Fruit fly (Drosophila melanogaster) whole organism, embryonic: ENCODE results near the gene CG17349.

Source experiments
- Ada2b ChIP-seq: fragments of 200-800 bp; sonication (Bioruptor generic); IDR thresholded peaks from 2 replicates; pipeline ENCODE4 v1.3.6; 2022; ENCODE audit warnings: missing biosample characterization, missing genetic modification characterization
- Asciz ChIP-seq: fragments of 200-800 bp; sonication (Bioruptor generic); optimal IDR thresholded peaks from 2 replicates; lab custom pipeline; 2017; ENCODE audit warnings: missing biosample characterization, mild to moderate bottlenecking, missing genetic modification characterization, missing genetic modification reagents
- BEAF-32 ChIP-seq: fragments of 200-800 bp; sonication (Bioruptor generic); optimal IDR thresholded peaks from 3 replicates; lab custom pipeline; 2017; ENCODE audit warnings: missing biosample characterization, missing genetic modification characterization, mild to moderate bottlenecking, moderate library complexity, missing genetic modification reagents
- BtbVII ChIP-seq: fragments of 200-800 bp; sonication (Bioruptor generic); optimal IDR thresholded peaks from 3 replicates; lab custom pipeline; 2017; ENCODE audit warnings: missing biosample characterization, mild to moderate bottlenecking, missing genetic modification characterization
- CG10274 ChIP-seq: fragments of 200-800 bp; sonication (Bioruptor generic); optimal IDR thresholded peaks from 3 replicates; lab custom pipeline; 2017; ENCODE audit warnings: missing biosample characterization, mild to moderate bottlenecking, missing genetic modification characterization
- CG10654 ChIP-seq: fragments of 200-800 bp; sonication (Bioruptor generic); optimal IDR thresholded peaks from 2 replicates; lab custom pipeline; 2016; ENCODE audit warnings: missing biosample characterization, missing genetic modification characterization
- CG1233 ChIP-seq: fragments of 200-800 bp; sonication (Bioruptor generic); optimal IDR thresholded peaks from 4 replicates; lab custom pipeline; 2018; ENCODE audit warnings: missing biosample characterization, mild to moderate bottlenecking, missing genetic modification characterization
- CG12659 ChIP-seq: fragments of 200-800 bp; sonication (Bioruptor generic); optimal IDR thresholded peaks from 3 replicates; lab custom pipeline; 2017; ENCODE audit warnings: mild to moderate bottlenecking, missing biosample characterization, missing genetic modification reagents, missing genetic modification characterization
- CG14710 ChIP-seq: fragments of 200-800 bp; sonication (Bioruptor generic); optimal IDR thresholded peaks from 3 replicates; lab custom pipeline; 2019; ENCODE audit warnings: missing biosample characterization, mild to moderate bottlenecking, missing genetic modification characterization, moderate library complexity
- CG15011 ChIP-seq: fragments of 200-800 bp; sonication (Bioruptor generic); optimal IDR thresholded peaks from 3 replicates; lab custom pipeline; 2018; ENCODE audit warnings: missing biosample characterization, mild to moderate bottlenecking, missing genetic modification characterization
- CG15073 ChIP-seq: fragments of 200-800 bp; sonication (Bioruptor generic); optimal IDR thresholded peaks from 2 replicates; lab custom pipeline; 2016; ENCODE audit warnings: missing biosample characterization, missing genetic modification characterization
- CG1529 ChIP-seq: fragments of 200-800 bp; sonication (Bioruptor generic); optimal IDR thresholded peaks from 3 replicates; lab custom pipeline; 2018; ENCODE audit warnings: missing biosample characterization, missing genetic modification characterization
- CG1792 ChIP-seq: fragments of 200-800 bp; sonication (Bioruptor generic); optimal IDR thresholded peaks from 2 replicates; lab custom pipeline; 2016; ENCODE audit warnings: missing biosample characterization, missing genetic modification characterization
- CG18476 ChIP-seq: fragments of 200-800 bp; sonication (Bioruptor generic); optimal IDR thresholded peaks from 2 replicates; lab custom pipeline; 2016; ENCODE audit warnings: missing biosample characterization, mild to moderate bottlenecking, missing genetic modification characterization
- CG2202 ChIP-seq: fragments of 200-800 bp; sonication (Bioruptor generic); optimal IDR thresholded peaks from 2 replicates; lab custom pipeline; 2018; ENCODE audit warnings: missing biosample characterization, mild to moderate bottlenecking, missing genetic modification characterization
- CG30020 ChIP-seq: fragments of 200-800 bp; optimal IDR thresholded peaks from 2 replicates; lab custom pipeline; 2019; ENCODE audit warnings: missing biosample characterization, mild to moderate bottlenecking, missing genetic modification characterization, moderate library complexity
- CG31388 ChIP-seq: fragments of 200-800 bp; sonication (Bioruptor generic); optimal IDR thresholded peaks from 2 replicates; lab custom pipeline; 2016; ENCODE audit warnings: missing biosample characterization, missing genetic modification characterization
- CG6854 ChIP-seq: fragments of 200-800 bp; sonication (Bioruptor generic); optimal IDR thresholded peaks from 3 replicates; lab custom pipeline; 2017; ENCODE audit warnings: missing biosample characterization, mild to moderate bottlenecking, missing genetic modification characterization
- CG7357 ChIP-seq: fragments of 200-800 bp; sonication (Bioruptor generic); IDR thresholded peaks from 3 replicates; pipeline ENCODE4 v1.3.6; 2022; ENCODE audit warnings: missing biosample characterization, missing genetic modification characterization
- CG7372 ChIP-seq: fragments of 200-800 bp; sonication (Bioruptor generic); IDR thresholded peaks from 2 replicates; pipeline ENCODE4 v1.3.6; 2022; ENCODE audit warnings: missing biosample characterization, missing genetic modification characterization
- CG7745 ChIP-seq: fragments of 200-800 bp; sonication (Bioruptor generic); optimal IDR thresholded peaks from 2 replicates; lab custom pipeline; 2018; ENCODE audit warnings: missing biosample characterization, mild to moderate bottlenecking, missing genetic modification characterization, moderate library complexity
- CG8281 ChIP-seq: fragments of 200-800 bp; sonication (Bioruptor generic); optimal IDR thresholded peaks from 2 replicates; lab custom pipeline; 2018; ENCODE audit warnings: missing biosample characterization, mild to moderate bottlenecking, missing genetic modification characterization, moderate library complexity
- CG9215 ChIP-seq: fragments of 200-800 bp; sonication (Bioruptor generic); IDR thresholded peaks from 2 replicates; pipeline ENCODE4 v1.3.6; 2022; ENCODE audit warnings: missing biosample characterization, missing genetic modification characterization
- CG9727 ChIP-seq: fragments of 200-800 bp; sonication (Bioruptor generic); optimal IDR thresholded peaks from 3 replicates; lab custom pipeline; 2017; ENCODE audit warnings: missing biosample characterization, mild to moderate bottlenecking, missing genetic modification characterization
- E2f2 ChIP-seq: fragments of 200-800 bp; sonication (Bioruptor generic); IDR thresholded peaks from 2 replicates; pipeline ENCODE4 v1.3.6; 2022; ENCODE audit warnings: missing biosample characterization, missing genetic modification characterization
- H15 ChIP-seq: fragments of 200-800 bp; sonication (Bioruptor generic); IDR thresholded peaks from 3 replicates; pipeline ENCODE4 v1.3.6; 2022; ENCODE audit warnings: missing biosample characterization, missing genetic modification characterization
- HmgD ChIP-seq: fragments of 200-800 bp; sonication (Bioruptor generic); optimal IDR thresholded peaks from 3 replicates; lab custom pipeline; 2016; ENCODE audit warnings: missing biosample characterization, missing genetic modification characterization
- Hr3 ChIP-seq: fragments of 200-800 bp; sonication (Bioruptor generic); optimal IDR thresholded peaks from 3 replicates; lab custom pipeline; 2016; ENCODE audit warnings: missing biosample characterization, missing genetic modification characterization
- Hr39 ChIP-seq: fragments of >200 bp; optimal IDR thresholded peaks from 2 replicates; lab custom pipeline; 2017
- MTF-1 ChIP-seq: fragments of 200-800 bp; sonication (Bioruptor generic); optimal IDR thresholded peaks from 2 replicates; lab custom pipeline; 2018; ENCODE audit warnings: missing biosample characterization, mild to moderate bottlenecking, missing genetic modification characterization, borderline replicate concordance
- Mad ChIP-seq: fragments of 200-800 bp; sonication (Bioruptor generic); optimal IDR thresholded peaks from 2 replicates; lab custom pipeline; 2016; ENCODE audit warnings: missing biosample characterization, missing genetic modification characterization
- Myb ChIP-seq: fragments of 200-800 bp; sonication (Bioruptor generic); optimal IDR thresholded peaks from 2 replicates; lab custom pipeline; 2016; ENCODE audit warnings: missing biosample characterization, missing genetic modification characterization
- NfI ChIP-seq: fragments of 200-800 bp; sonication (Bioruptor generic); optimal IDR thresholded peaks from 3 replicates; lab custom pipeline; 2018; ENCODE audit warnings: missing biosample characterization, mild to moderate bottlenecking, missing genetic modification characterization, moderate library complexity
- Sry-β ChIP-seq: fragments of 200-800 bp; sonication (Bioruptor generic); optimal IDR thresholded peaks from 2 replicates; lab custom pipeline; 2018; ENCODE audit warnings: missing biosample characterization, mild to moderate bottlenecking, missing genetic modification characterization, moderate library complexity
- Taf1 ChIP-seq: fragments of 200-800 bp; sonication (Bioruptor generic); IDR thresholded peaks from 2 replicates; pipeline ENCODE4 v1.3.6; 2022; ENCODE audit warnings: missing biosample characterization, missing genetic modification characterization
- YL-1 ChIP-seq: fragments of 200-800 bp; sonication (Bioruptor generic); optimal IDR thresholded peaks from 3 replicates; lab custom pipeline; 2017; ENCODE audit warnings: missing biosample characterization, mild to moderate bottlenecking, missing genetic modification characterization
- abd-A ChIP-seq: fragments of 200-800 bp; sonication (Bioruptor generic); optimal IDR thresholded peaks from 3 replicates; lab custom pipeline; 2019; ENCODE audit warnings: missing biosample characterization, mild to moderate bottlenecking, missing genetic modification characterization, moderate library complexity
- corto ChIP-seq: fragments of 200-800 bp; sonication (Bioruptor generic); optimal IDR thresholded peaks from 2 replicates; lab custom pipeline; 2016; ENCODE audit warnings: missing biosample characterization, mild to moderate bottlenecking, missing genetic modification characterization, moderate library complexity
- croc ChIP-seq: fragments of 200-800 bp; sonication (Bioruptor generic); conservative IDR thresholded peaks from 3 replicates; pipeline ENCODE4 v1.3.6; 2022; ENCODE audit warnings: missing biosample characterization, missing genetic modification characterization
- dan ChIP-seq: fragments of 200-800 bp; sonication (Bioruptor generic); IDR thresholded peaks from 2 replicates; pipeline ENCODE4 v1.3.6; 2022; ENCODE audit warnings: missing biosample characterization, missing genetic modification characterization
- gsb-n ChIP-seq: fragments of 200-800 bp; sonication (Bioruptor generic); optimal IDR thresholded peaks from 3 replicates; lab custom pipeline; 2018; ENCODE audit warnings: missing biosample characterization, mild to moderate bottlenecking, missing genetic modification characterization
- lola ChIP-seq, 3 experiments: fragments of >200 bp in 2 of 3; fragments of 200-800 bp in 1 of 3; sonication (Bioruptor generic) in 1 of 3; optimal IDR thresholded peaks; 2 replicates each; lab custom pipeline; 2017 to 2019; ENCODE audit warnings: missing biosample characterization in 3 of 3, missing genetic modification characterization in 3 of 3, mild to moderate bottlenecking in 1 of 3, moderate library complexity in 1 of 3
- nau ChIP-seq: fragments of 200-800 bp; sonication (Bioruptor generic); optimal IDR thresholded peaks from 3 replicates; lab custom pipeline; 2017; ENCODE audit warnings: missing biosample characterization, mild to moderate bottlenecking, missing genetic modification characterization, missing genetic modification reagents
- oc ChIP-seq: fragments of 200-800 bp; sonication (Bioruptor generic); optimal IDR thresholded peaks from 2 replicates; lab custom pipeline; 2018; ENCODE audit warnings: missing biosample characterization, mild to moderate bottlenecking, missing genetic modification characterization, moderate library complexity
- org-1 ChIP-seq: fragments of 200-800 bp; sonication (Bioruptor generic); optimal IDR thresholded peaks from 2 replicates; lab custom pipeline; 2017; ENCODE audit warnings: missing biosample characterization, missing genetic modification characterization
- pzg ChIP-seq: fragments of 200-800 bp; sonication (Bioruptor generic); optimal IDR thresholded peaks from 3 replicates; lab custom pipeline; 2018; ENCODE audit warnings: missing biosample characterization, mild to moderate bottlenecking, missing genetic modification characterization, moderate library complexity
- seq ChIP-seq: fragments of 200-800 bp; sonication (Bioruptor generic); IDR thresholded peaks from 2 replicates; pipeline ENCODE4 v1.3.6; 2022; ENCODE audit warnings: missing biosample characterization, missing genetic modification characterization
- stwl ChIP-seq: fragments of 200-800 bp; sonication (Bioruptor generic); optimal IDR thresholded peaks from 3 replicates; lab custom pipeline; 2018; ENCODE audit warnings: missing biosample characterization, mild to moderate bottlenecking, missing genetic modification characterization, moderate library complexity
- tup ChIP-seq: fragments of 200-800 bp; sonication (Bioruptor generic); optimal IDR thresholded peaks from 2 replicates; lab custom pipeline; 2016; ENCODE audit warnings: missing biosample characterization, mild to moderate bottlenecking, missing genetic modification characterization, moderate library complexity
- tx ChIP-seq: fragments of 200-800 bp; sonication (Bioruptor generic); optimal IDR thresholded peaks from 2 replicates; lab custom pipeline; 2016; ENCODE audit warnings: missing biosample characterization, missing genetic modification characterization

Gene CG17349

DNA sequence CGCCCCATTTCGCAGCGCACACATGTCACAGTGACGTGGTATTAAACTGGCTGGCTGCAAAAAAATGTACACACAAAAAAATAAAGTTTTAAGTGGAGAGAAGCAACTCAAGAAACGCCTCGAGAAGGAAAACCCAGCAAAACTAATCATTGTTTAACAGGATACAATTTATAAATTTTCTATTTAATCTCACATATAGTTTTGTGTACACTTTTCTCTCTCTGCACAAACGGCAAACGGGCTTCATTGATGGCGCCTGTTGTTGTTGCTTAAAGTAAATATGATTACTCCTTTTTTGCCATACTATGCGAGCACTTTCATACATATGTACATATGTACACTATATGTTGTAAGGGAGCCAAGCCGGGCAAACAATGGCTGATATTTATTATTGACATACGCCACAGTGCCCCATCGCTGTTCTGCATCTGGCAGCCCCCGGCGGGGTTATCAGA is 12.2 kb upstream of the CG17349 start (continued):
- TF ChIP-seq MTF-1, result peak; percentile 47
- no peak; the same call in 2 of the 3 replicates for TF ChIP-seq croc (GFP tag; lab: Robert Waterston, UW)
- TF ChIP-seq Mad (GFP tag; lab: Kevin White, UChicago), result peak; percentile 23
- TF ChIP-seq BEAF-32 (GFP tag; lab: Kevin White, UChicago), result no peak
- TF ChIP-seq Hr3 (GFP tag; lab: Kevin White, UChicago), result peak; percentile 42
- TF ChIP-seq abd-A, result no peak
- peak; percentile 33 for TF ChIP-seq nau (GFP tag; lab: Kevin White, UChicago)
- no peak for TF ChIP-seq CG7357
- TF ChIP-seq CG7372 (GFP tag; lab: Robert Waterston, UW), result no peak
- TF ChIP-seq H15 (GFP tag; lab: Robert Waterston, UW), result peak; percentile 58; the same call in 2 of the 3 replicates
- peak; percentile 35 for TF ChIP-seq CG1529 (GFP tag; lab: Kevin White, UChicago)
- no peak for TF ChIP-seq dan (GFP tag; lab: Robert Waterston, UW)
- no peak for TF ChIP-seq tup (GFP tag; lab: Kevin White, UChicago)
- peak; percentile 31; the same call in 1 of the 2 replicates for TF ChIP-seq E2f2
- TF ChIP-seq stwl, result no peak
- peak; percentile 69 for TF ChIP-seq CG14710 (tag; lab: Kevin White, UChicago)
- TF ChIP-seq seq (GFP tag; lab: Robert Waterston, UW), result 0 out of 2 replicates have a peak, but pooled peaks have one; percentile 44
- no peak for TF ChIP-seq CG15073
- TF ChIP-seq CG2202 (tag; lab: Kevin White, UChicago), result peak; percentile 42
- peak; percentile 52 for TF ChIP-seq org-1 (GFP tag; lab: Kevin White, UChicago)
- TF ChIP-seq oc (tag; lab: Kevin White, UChicago), result no peak
- no peak for TF ChIP-seq CG10274 (GFP tag; lab: Kevin White, UChicago)
- TF ChIP-seq tx (GFP tag; lab: Kevin White, UChicago), result peak; percentile 28
- TF ChIP-seq CG12659, result peak; percentile 31
- peak in 1 of 3 experiments; percentile 67 for TF ChIP-seq lola (GFP tag; optimal IDR thresholded peaks at IDR 0.05; lab: Kevin White, UChicago)
- TF ChIP-seq Myb (GFP tag; lab: Kevin White, UChicago), result peak; percentile 10
- no peak for TF ChIP-seq corto
- peak; percentile 32 for TF ChIP-seq CG1792 (GFP tag; lab: Kevin White, UChicago)
- no peak for TF ChIP-seq HmgD
- TF ChIP-seq Hr39 (lab: Kevin White, UChicago), result no peak
- no peak for TF ChIP-seq CG8281 (tag; lab: Kevin White, UChicago)
- no peak for TF ChIP-seq BtbVII (GFP tag; lab: Kevin White, UChicago)
- peak; percentile 76 for TF ChIP-seq CG9727 (GFP tag; lab: Kevin White, UChicago)
- no peak for TF ChIP-seq CG9215 (GFP tag; lab: Robert Waterston, UW)
- TF ChIP-seq CG18476 (GFP tag; lab: Kevin White, UChicago), result peak; percentile 28
- TF ChIP-seq CG15011 (GFP tag; lab: Kevin White, UChicago), result no peak
- peak; percentile 29 for TF ChIP-seq CG1233 (GFP tag; lab: Kevin White, UChicago)
- TF ChIP-seq CG31388 (GFP tag; lab: Kevin White, UChicago), result peak; percentile 62
- no peak for TF ChIP-seq CG30020 (tag; lab: Kevin White, UChicago)
- peak; percentile 53 for TF ChIP-seq Asciz
- peak; percentile 10 for TF ChIP-seq CG7745 (tag; lab: Kevin White, UChicago)
- peak; percentile 72 for TF ChIP-seq gsb-n (tag; lab: Kevin White, UChicago)
- TF ChIP-seq CG10654 (GFP tag; lab: Kevin White, UChicago), result peak; percentile 52
- peak; percentile 27; the same call in 1 of the 2 replicates for TF ChIP-seq Ada2b (GFP tag; lab: Robert Waterston, UW)
- peak; percentile 19 for TF ChIP-seq Sry-β (GFP tag; lab: Kevin White, UChicago)
- TF ChIP-seq pzg, result no peak
- TF ChIP-seq Taf1 (GFP tag; lab: Robert Waterston, UW), result no peak
- TF ChIP-seq YL-1 (GFP tag; lab: Kevin White, UChicago), result peak; percentile 15
- TF ChIP-seq NfI (GFP tag; lab: Kevin White, UChicago), result peak; percentile 23
- TF ChIP-seq CG6854 (GFP tag; lab: Kevin White, UChicago), result no peak
